Worm (Caenorhabditis elegans) whole organism, L4/young adult: ENCODE measurements around the gene ptr-14.

Source experiments
- W03F9.2 ChIP-seq: fragments of 150-350 bp; optimal IDR thresholded peaks from 2 replicates; lab custom pipeline; 2014; ENCODE audit warnings: missing biosample characterization, missing genetic modification characterization
- dao-5 ChIP-seq: sonication (generic microtip); optimal IDR thresholded peaks from 2 replicates; lab custom pipeline; 2016; ENCODE audit warnings: missing genotype, missing genetic modification characterization, moderate library complexity, missing compliant biosample characterization
- him-1 ChIP-seq: sonication (generic microtip); optimal IDR thresholded peaks from 2 replicates; lab custom pipeline; 2016; ENCODE audit warnings: missing genotype, missing genetic modification reagents, missing genetic modification characterization, missing compliant biosample characterization

- TF ChIP-seq W03F9.2 (tag; lab: Kevin White, UChicago): no peak
- TF ChIP-seq dao-5 (tag; lab: Kevin White, UChicago): no peak
- TF ChIP-seq him-1 (tag; lab: Kevin White, UChicago): no peak
These were observed 26.2 kb upstream of the ptr-14 start, which contains the start of gene C43F9.4 for ce11 chrIV:10589072-10589471.
